Fruit fly (Drosophila melanogaster) whole organism, embryonic: ENCODE data around the gene Lgr1.
A peak's percentile ranks its signal among the peaks of the same experiment; 100 is the strongest.

Experiments used
- ATbp ChIP-seq: fragments of 200-800 bp; sonication (Bioruptor generic); optimal IDR thresholded peaks from 2 replicates; lab custom pipeline; 2017; ENCODE audit warnings: missing biosample characterization, mild to moderate bottlenecking, missing genetic modification characterization, missing genetic modification reagents
- CG14050 ChIP-seq: fragments of 200-800 bp; sonication (Bioruptor generic); IDR thresholded peaks from 3 replicates; pipeline ENCODE4 v1.3.6; 2022; ENCODE audit warnings: missing biosample characterization, missing genetic modification characterization
- CG15073 ChIP-seq: fragments of 200-800 bp; sonication (Bioruptor generic); optimal IDR thresholded peaks from 2 replicates; lab custom pipeline; 2016; ENCODE audit warnings: missing biosample characterization, missing genetic modification characterization
- CG16779 ChIP-seq: fragments of 200-800 bp; sonication (Bioruptor generic); IDR thresholded peaks from 2 replicates; pipeline ENCODE4 v1.3.6; 2022; ENCODE audit warnings: missing biosample characterization, missing genetic modification characterization
- CG17359 ChIP-seq: fragments of 200-800 bp; sonication (Bioruptor generic); optimal IDR thresholded peaks from 3 replicates; lab custom pipeline; 2018; ENCODE audit warnings: missing biosample characterization, mild to moderate bottlenecking, missing genetic modification characterization, moderate library complexity
- CG17385 ChIP-seq: fragments of 200-800 bp; sonication (Bioruptor generic); optimal IDR thresholded peaks from 3 replicates; lab custom pipeline; 2018; ENCODE audit warnings: missing biosample characterization, mild to moderate bottlenecking, missing genetic modification characterization
- CG17568 ChIP-seq: fragments of 200-800 bp; sonication (Bioruptor generic); optimal IDR thresholded peaks from 2 replicates; lab custom pipeline; 2018; ENCODE audit warnings: missing biosample characterization, mild to moderate bottlenecking, missing genetic modification characterization, moderate library complexity
- CG18262 ChIP-seq: fragments of 200-800 bp; optimal IDR thresholded peaks from 3 replicates; lab custom pipeline; 2019; ENCODE audit warnings: missing biosample characterization, mild to moderate bottlenecking, missing genetic modification characterization, moderate library complexity
- CG1832 ChIP-seq: fragments of 200-800 bp; sonication (Bioruptor generic); optimal IDR thresholded peaks from 2 replicates; lab custom pipeline; 2017; ENCODE audit warnings: missing biosample characterization, mild to moderate bottlenecking, missing genetic modification characterization, inconsistent platforms
- CG30431 ChIP-seq: fragments of 200-800 bp; sonication (Bioruptor generic); optimal IDR thresholded peaks from 2 replicates; lab custom pipeline; 2017; ENCODE audit warnings: missing biosample characterization, missing genetic modification characterization
- CG31441 ChIP-seq: fragments of 200-800 bp; sonication (Bioruptor generic); IDR thresholded peaks from 2 replicates; pipeline ENCODE4 v1.3.6; 2022; ENCODE audit warnings: missing biosample characterization, missing genetic modification characterization
- CG3281 ChIP-seq: fragments of 200-800 bp; sonication (Bioruptor generic); optimal IDR thresholded peaks from 3 replicates; lab custom pipeline; 2017; ENCODE audit warnings: missing biosample characterization, mild to moderate bottlenecking, missing genetic modification characterization
- CG34422 ChIP-seq: fragments of 200-800 bp; sonication (Bioruptor generic); IDR thresholded peaks from 3 replicates; pipeline ENCODE4 v1.3.6; 2022; ENCODE audit warnings: missing biosample characterization, missing genetic modification characterization
- CG42726 ChIP-seq: fragments of 200-800 bp; sonication (Bioruptor generic); IDR thresholded peaks from 2 replicates; pipeline ENCODE4 v1.3.6; 2022; ENCODE audit warnings: missing biosample characterization, missing genetic modification characterization; ENCODE audit not compliant: partially characterized antibody
- CG4360 ChIP-seq: fragments of 200-800 bp; sonication (Bioruptor generic); IDR thresholded peaks from 2 replicates; pipeline ENCODE4 v1.3.6; 2022; ENCODE audit warnings: missing biosample characterization, missing genetic modification characterization
- CG6791 ChIP-seq: fragments of 200-800 bp; sonication (Bioruptor generic); IDR thresholded peaks from 3 replicates; pipeline ENCODE4 v1.3.6; 2022; ENCODE audit warnings: missing biosample characterization, missing genetic modification characterization; ENCODE audit not compliant: partially characterized antibody
- CG7745 ChIP-seq: fragments of 200-800 bp; sonication (Bioruptor generic); optimal IDR thresholded peaks from 2 replicates; lab custom pipeline; 2018; ENCODE audit warnings: missing biosample characterization, mild to moderate bottlenecking, missing genetic modification characterization, moderate library complexity
- CG7987 ChIP-seq: fragments of 200-800 bp; sonication (Bioruptor generic); optimal IDR thresholded peaks from 2 replicates; lab custom pipeline; 2018; ENCODE audit warnings: missing biosample characterization, mild to moderate bottlenecking, missing genetic modification characterization, moderate library complexity
- CG8290 ChIP-seq, 3 experiments: fragments of 200-800 bp; sonication (Bioruptor generic); optimal IDR thresholded peaks; 2 replicates each; lab custom pipeline; 2016 to 2019; ENCODE audit warnings: missing biosample characterization in 3 of 3, missing genetic modification characterization in 3 of 3, mild to moderate bottlenecking in 2 of 3, moderate library complexity in 1 of 3
- CG9609 ChIP-seq: fragments of 200-800 bp; sonication (Bioruptor generic); optimal IDR thresholded peaks from 3 replicates; lab custom pipeline; 2016; ENCODE audit warnings: missing biosample characterization, missing genetic modification characterization
- CG9932 ChIP-seq: fragments of 200-800 bp; sonication (Bioruptor generic); IDR thresholded peaks from 2 replicates; pipeline ENCODE4 v1.3.6; 2022; ENCODE audit warnings: missing biosample characterization, missing genetic modification characterization
- CTCF ChIP-seq: fragments of 200-800 bp; sonication (Bioruptor generic); optimal IDR thresholded peaks from 2 replicates; lab custom pipeline; 2017; ENCODE audit warnings: missing biosample characterization, mild to moderate bottlenecking, missing genetic modification characterization, moderate library complexity
- Deaf1 ChIP-seq: fragments of 200-800 bp; optimal IDR thresholded peaks from 3 replicates; lab custom pipeline; 2019; ENCODE audit warnings: missing biosample characterization, mild to moderate bottlenecking, missing genetic modification characterization, moderate library complexity
- E2f1 ChIP-seq: fragments of 200-800 bp; sonication (Bioruptor generic); IDR thresholded peaks from 2 replicates; pipeline ENCODE4 v1.3.6; 2022; ENCODE audit warnings: missing biosample characterization, missing genetic modification characterization
- Gug ChIP-seq: fragments of 200-800 bp; sonication (Bioruptor generic); IDR thresholded peaks from 4 replicates; pipeline ENCODE4 v1.3.6; 2022; ENCODE audit warnings: missing biosample characterization, missing genetic modification characterization
- HLH3B ChIP-seq: fragments of 200-800 bp; sonication (Bioruptor generic); IDR thresholded peaks from 2 replicates; pipeline ENCODE4 v1.3.6; 2022; ENCODE audit warnings: missing biosample characterization, missing genetic modification characterization
- Lhr ChIP-seq: fragments of 200-800 bp; sonication (Bioruptor generic); optimal IDR thresholded peaks from 3 replicates; lab custom pipeline; 2017; ENCODE audit warnings: mild to moderate bottlenecking, missing biosample characterization, missing genetic modification reagents, missing genetic modification characterization
- Meics ChIP-seq: fragments of 200-800 bp; sonication (Bioruptor generic); optimal IDR thresholded peaks from 2 replicates; lab custom pipeline; 2017; ENCODE audit warnings: missing biosample characterization, mild to moderate bottlenecking, missing genetic modification characterization
- Scr ChIP-seq: fragments of 200-800 bp; sonication (Bioruptor generic); IDR thresholded peaks from 2 replicates; pipeline ENCODE4 v1.3.6; 2022; ENCODE audit warnings: missing biosample characterization, missing genetic modification characterization; ENCODE audit not compliant: partially characterized antibody
- Xrp1 ChIP-seq: fragments of 200-800 bp; sonication (Bioruptor generic); IDR thresholded peaks from 2 replicates; pipeline ENCODE4 v1.3.6; 2022; ENCODE audit warnings: missing biosample characterization, missing genetic modification characterization
- bbx ChIP-seq: fragments of 200-800 bp; sonication (Bioruptor generic); IDR thresholded peaks from 2 replicates; pipeline ENCODE4 v1.3.6; 2022; ENCODE audit warnings: missing biosample characterization, missing genetic modification characterization; ENCODE audit not compliant: partially characterized antibody
- bsh ChIP-seq, 2 experiments: fragments of 200-800 bp; sonication (Bioruptor generic); optimal IDR thresholded peaks; 2 replicates each; lab custom pipeline; 2017 to 2018; ENCODE audit warnings: mild to moderate bottlenecking in 2 of 2, missing biosample characterization in 2 of 2, missing genetic modification characterization in 2 of 2, moderate library complexity in 1 of 2
- btn ChIP-seq: fragments of 200-800 bp; sonication (Bioruptor generic); optimal IDR thresholded peaks from 2 replicates; lab custom pipeline; 2016; ENCODE audit warnings: missing biosample characterization, missing genetic modification characterization
- chif ChIP-seq, 2 experiments: fragments of 200-800 bp; sonication (Bioruptor generic); optimal IDR thresholded peaks; 3 replicates each; lab custom pipeline; 2016; ENCODE audit warnings: missing biosample characterization in 2 of 2, missing genetic modification characterization in 2 of 2
- chinmo ChIP-seq: fragments of 200-800 bp; sonication (Bioruptor generic); IDR thresholded peaks from 4 replicates; pipeline ENCODE4 v1.3.6; 2022; ENCODE audit warnings: missing biosample characterization, missing genetic modification characterization; ENCODE audit not compliant: partially characterized antibody
- crol ChIP-seq: fragments of 200-800 bp; sonication (Bioruptor generic); IDR thresholded peaks from 2 replicates; pipeline ENCODE4 v1.3.6; 2022; ENCODE audit warnings: missing biosample characterization, missing genetic modification characterization
- disco-r ChIP-seq: fragments of 200-800 bp; sonication (Bioruptor generic); optimal IDR thresholded peaks from 2 replicates; lab custom pipeline; 2016; ENCODE audit warnings: missing biosample characterization, missing genetic modification characterization
- gem ChIP-seq: fragments of 200-800 bp; sonication (Bioruptor generic); optimal IDR thresholded peaks from 2 replicates; lab custom pipeline; 2019; ENCODE audit warnings: missing biosample characterization, mild to moderate bottlenecking, missing genetic modification characterization, moderate library complexity
- grn ChIP-seq: fragments of 200-800 bp; sonication (Bioruptor generic); optimal IDR thresholded peaks from 3 replicates; lab custom pipeline; 2017; ENCODE audit warnings: missing biosample characterization, missing genetic modification characterization
- gro ChIP-seq: fragments of 200-800 bp; sonication (Bioruptor generic); optimal IDR thresholded peaks from 2 replicates; lab custom pipeline; 2016; ENCODE audit warnings: missing biosample characterization, missing genetic modification characterization
- gsb ChIP-seq: fragments of 200-800 bp; sonication (Bioruptor generic); IDR thresholded peaks from 2 replicates; pipeline ENCODE4 v1.3.6; 2022; ENCODE audit warnings: missing biosample characterization, missing genetic modification characterization
- insv ChIP-seq, 2 experiments: fragments of 200-800 bp; sonication (Bioruptor generic); optimal IDR thresholded peaks; 3 replicates each; lab custom pipeline; 2016 to 2018; ENCODE audit warnings: missing biosample characterization in 2 of 2, missing genetic modification characterization in 2 of 2
- kni ChIP-seq: fragments of 200-800 bp; sonication (Bioruptor generic); optimal IDR thresholded peaks from 3 replicates; lab custom pipeline; 2017; ENCODE audit warnings: mild to moderate bottlenecking, missing biosample characterization, missing genetic modification reagents, missing genetic modification characterization
- nerfin-2 ChIP-seq: fragments of 200-800 bp; sonication (Bioruptor generic); IDR thresholded peaks from 2 replicates; pipeline ENCODE4 v1.3.6; 2022; ENCODE audit warnings: missing biosample characterization, missing genetic modification characterization; ENCODE audit not compliant: partially characterized antibody
- pros ChIP-seq: fragments of 200-800 bp; sonication (Bioruptor generic); optimal IDR thresholded peaks from 3 replicates; lab custom pipeline; 2019; ENCODE audit warnings: missing biosample characterization, mild to moderate bottlenecking, missing genetic modification characterization, moderate library complexity
- psq ChIP-seq: fragments of 200-800 bp; sonication (Bioruptor generic); optimal IDR thresholded peaks from 2 replicates; lab custom pipeline; 2017; ENCODE audit warnings: missing biosample characterization, missing genetic modification characterization
- ranshi ChIP-seq: fragments of 200-800 bp; sonication (Bioruptor generic); IDR thresholded peaks from 2 replicates; pipeline ENCODE4 v1.3.6; 2022; ENCODE audit warnings: missing biosample characterization, missing genetic modification characterization
- sr ChIP-seq: fragments of 200-800 bp; sonication (Bioruptor generic); IDR thresholded peaks from 3 replicates; pipeline ENCODE4 v1.3.6; 2022; ENCODE audit warnings: missing biosample characterization, missing genetic modification characterization
- tap ChIP-seq: fragments of 200-800 bp; optimal IDR thresholded peaks from 3 replicates; lab custom pipeline; 2019; ENCODE audit warnings: missing biosample characterization, mild to moderate bottlenecking, missing genetic modification characterization, moderate library complexity
- vfl ChIP-seq: fragments of 200-800 bp; sonication (Bioruptor generic); optimal IDR thresholded peaks from 2 replicates; lab custom pipeline; 2016; ENCODE audit warnings: missing biosample characterization, missing genetic modification characterization
- wdn ChIP-seq: fragments of 200-800 bp; sonication (Bioruptor generic); IDR thresholded peaks from 2 replicates; pipeline ENCODE4 v1.3.6; 2022; ENCODE audit warnings: missing biosample characterization, missing genetic modification characterization

Lgr1 gene

dm6 chr3R:17714370-17714769 lies 11.2 kb upstream of the Lgr1 start (continued):
- no peak for TF ChIP-seq bsh (GFP tag; optimal IDR thresholded peaks at IDR 0.05; lab: Kevin White, UChicago)
- TF ChIP-seq gem (tag; lab: Kevin White, UChicago): no peak
- TF ChIP-seq bbx: no peak
- TF ChIP-seq Meics (GFP tag; lab: Kevin White, UChicago): no peak
- TF ChIP-seq CG16779 (GFP tag; lab: Robert Waterston, UW): no peak
- TF ChIP-seq CG30431 (GFP tag; lab: Kevin White, UChicago): no peak
- no peak for TF ChIP-seq CG17359 (tag; lab: Kevin White, UChicago)
- TF ChIP-seq Scr (GFP tag; lab: Robert Waterston, UW): no peak
- no peak for TF ChIP-seq CG7745
- no peak for TF ChIP-seq gsb (GFP tag; lab: Robert Waterston, UW)
- TF ChIP-seq btn (GFP tag; lab: Kevin White, UChicago): no peak
- no peak for TF ChIP-seq tap (tag; lab: Kevin White, UChicago)
- TF ChIP-seq insv (GFP tag; optimal IDR thresholded peaks at IDR 0.05; lab: Kevin White, UChicago): peak in 1 of 2 experiments; percentile 18
- no peak for TF ChIP-seq CG42726 (GFP tag; lab: Robert Waterston, UW)
- no peak for TF ChIP-seq ATbp (GFP tag; lab: Kevin White, UChicago)
- TF ChIP-seq CG17385 (GFP tag; lab: Kevin White, UChicago): peak; percentile 72
- TF ChIP-seq nerfin-2: no peak
- no peak for TF ChIP-seq CG17568
- no peak for TF ChIP-seq chif (GFP tag; optimal IDR thresholded peaks at IDR 0.05; lab: Kevin White, UChicago)
- no peak for TF ChIP-seq CG14050 (GFP tag; lab: Robert Waterston, UW)
- peak; percentile 65 for TF ChIP-seq kni (GFP tag; lab: Kevin White, UChicago)
- no peak for TF ChIP-seq psq (GFP tag; lab: Kevin White, UChicago)
- peak; percentile 45; the same call in 1 of the 3 replicates for TF ChIP-seq CG6791 (GFP tag; lab: Robert Waterston, UW)
- TF ChIP-seq CG31441 (GFP tag; lab: Robert Waterston, UW): no peak
- no peak for TF ChIP-seq Gug
- peak; percentile 32 for TF ChIP-seq CG1832 (GFP tag; lab: Kevin White, UChicago)
- TF ChIP-seq CTCF (GFP tag; lab: Kevin White, UChicago): no peak
- TF ChIP-seq CG15073: no peak
- TF ChIP-seq disco-r: no peak
- no peak for TF ChIP-seq gro (GFP tag; lab: Kevin White, UChicago)
- TF ChIP-seq CG34422 (GFP tag; lab: Robert Waterston, UW): peak; percentile 11; the same call in 1 of the 3 replicates
- no peak for TF ChIP-seq CG3281 (GFP tag; lab: Kevin White, UChicago)
- TF ChIP-seq CG9932 (GFP tag; lab: Robert Waterston, UW): no peak
- no peak for TF ChIP-seq ranshi (GFP tag; lab: Robert Waterston, UW)
- no peak for TF ChIP-seq vfl
- no peak for TF ChIP-seq CG9609 (GFP tag; lab: Kevin White, UChicago)
- no peak for TF ChIP-seq CG18262 (tag; lab: Kevin White, UChicago)
- no peak for TF ChIP-seq pros (GFP tag; lab: Kevin White, UChicago)
- TF ChIP-seq HLH3B (GFP tag; lab: Robert Waterston, UW): no peak
- TF ChIP-seq, all 482 proteins: peak for 8

dm6 chr3R:17714773-17715344 lies 10.7 kb upstream of the Lgr1 start:
- no peak for TF ChIP-seq CG8290 (GFP tag; optimal IDR thresholded peaks at IDR 0.05; lab: Kevin White, UChicago)
- TF ChIP-seq CG8290 (tag; optimal IDR thresholded peaks at IDR 0.05; lab: Kevin White, UChicago): peak in 1 of 2 experiments; percentile 33
- peak; percentile 47 for TF ChIP-seq CG4360 (GFP tag; lab: Robert Waterston, UW)
- peak; percentile 24 for TF ChIP-seq CG17359 (tag; lab: Kevin White, UChicago)
- peak; percentile 41 for TF ChIP-seq Deaf1
- peak; percentile 41 for TF ChIP-seq kni (GFP tag; lab: Kevin White, UChicago)
- TF ChIP-seq Xrp1 (GFP tag; lab: Robert Waterston, UW): no peak
- no peak for TF ChIP-seq Lhr (GFP tag; lab: Kevin White, UChicago)
- TF ChIP-seq sr (GFP tag; lab: Robert Waterston, UW): peak; percentile 94
- peak; percentile 14 for TF ChIP-seq grn (GFP tag; lab: Kevin White, UChicago)
- 0 out of 4 replicates have a peak, but pooled peaks have one; percentile 40 for TF ChIP-seq chinmo
- no peak for TF ChIP-seq E2f1 (GFP tag; lab: Robert Waterston, UW)
- peak; percentile 97 for TF ChIP-seq crol (GFP tag; lab: Robert Waterston, UW)
- TF ChIP-seq CG7987 (GFP tag; lab: Kevin White, UChicago): peak; percentile 83
- TF ChIP-seq wdn (GFP tag; lab: Robert Waterston, UW): no peak
- no peak for TF ChIP-seq CG7745
